Worm (Caenorhabditis elegans): ENCODE data around the gene fbxa-160.
"Not testable (repeated sequence)": the region's sequence is repeated elsewhere in the genome, so short reads cannot be mapped to it uniquely, and the experiment has no call there.

Gene fbxa-160

ce11 chrII:1648768-1649167 lies 24.3 kb upstream of the fbxa-160 start, which contains the start of gene fbxb-21:
Gene fbxb-21, minus strand, starts transcription at chrII:1648868.
- TF ChIP-seq W03F9.2 (tag; optimal IDR thresholded peaks at IDR 0.05) (no peak), dao-5 (tag; optimal IDR thresholded peaks at IDR 0.05) (no peak), him-1 (tag; optimal IDR thresholded peaks at IDR 0.05) (no peak)

ce11 chrII:1646199-1646598 lies 21.7 kb upstream of the fbxa-160 start, which contains the start of gene ZC204.17:
Gene ZC204.17, minus strand, starts transcription at chrII:1646299.
- no peak for TF ChIP-seq him-1 (tag; optimal IDR thresholded peaks at IDR 0.05)
- no peak for TF ChIP-seq W03F9.2 (tag; optimal IDR thresholded peaks at IDR 0.05)
- TF ChIP-seq dao-5 (tag; optimal IDR thresholded peaks at IDR 0.05): no peak

- no peak for TF ChIP-seq dao-5 (tag; optimal IDR thresholded peaks at IDR 0.05)
- no peak for TF ChIP-seq him-1 (tag; optimal IDR thresholded peaks at IDR 0.05)
- no peak for TF ChIP-seq W03F9.2 (tag; optimal IDR thresholded peaks at IDR 0.05)
Measured at ce11 chrII:1644777-1645348, 20.4 kb upstream of the fbxa-160 start, which contains the start of gene ZC204.6. Gene ZC204.6, minus strand, starts transcription at chrII:1644827.

ce11 chrII:1640496-1640895 lies 16.0 kb upstream of the fbxa-160 start, which contains the start of gene srh-72:
Gene srh-72, minus strand, starts transcription at chrII:1640596.
- TF ChIP-seq dao-5 (tag; optimal IDR thresholded peaks at IDR 0.05): no peak
- TF ChIP-seq W03F9.2 (tag; optimal IDR thresholded peaks at IDR 0.05): no peak
- TF ChIP-seq him-1 (tag; optimal IDR thresholded peaks at IDR 0.05): no peak

ce11 chrII:1636392-1636791 lies 11.9 kb upstream of the fbxa-160 start, which contains the start of gene srg-20:
Gene srg-20, plus strand, starts transcription at chrII:1636692.
- TF ChIP-seq W03F9.2, dao-5, him-1 (tag; optimal IDR thresholded peaks at IDR 0.05): not testable (repeated sequence)

ce11 chrII:1635969-1636368 lies 11.5 kb upstream of the fbxa-160 start:
- no peak for TF ChIP-seq him-1 (tag; optimal IDR thresholded peaks at IDR 0.05)
- TF ChIP-seq dao-5 (tag; optimal IDR thresholded peaks at IDR 0.05): no peak

- not testable (repeated sequence) for TF ChIP-seq dao-5, W03F9.2, him-1 (tag; optimal IDR thresholded peaks at IDR 0.05)
Measured at ce11 chrII:1633490-1633889, 9.0 kb upstream of the fbxa-160 start, which contains the start of gene C08E3.1. Gene C08E3.1, plus strand, starts transcription at chrII:1633790.

- not testable (repeated sequence) for TF ChIP-seq him-1, dao-5, W03F9.2 (tag; optimal IDR thresholded peaks at IDR 0.05)
Measured at ce11 chrII:1632216-1632615, 7.7 kb upstream of the fbxa-160 start, which contains the start of gene C08E3.13. Gene C08E3.13, minus strand, starts transcription at chrII:1632316.

- TF ChIP-seq dao-5, him-1, W03F9.2 (tag; optimal IDR thresholded peaks at IDR 0.05): not testable (repeated sequence)
Measured at ce11 chrII:1627783-1628182, 3.3 kb upstream of the fbxa-160 start, which contains the start of gene C08E3.15. Gene C08E3.15, minus strand, starts transcription at chrII:1627883.

- TF ChIP-seq dao-5 (tag; optimal IDR thresholded peaks at IDR 0.05) (no peak), him-1 (tag; optimal IDR thresholded peaks at IDR 0.05) (no peak)
Measured at ce11 chrII:1625666-1626065, 1.2 kb upstream of the fbxa-160 start, which contains the start of gene C08E3.14. Gene C08E3.14, plus strand, starts transcription at chrII:1625966.

- TF ChIP-seq dao-5 (tag; optimal IDR thresholded peaks at IDR 0.05): no peak
- TF ChIP-seq W03F9.2 (tag; optimal IDR thresholded peaks at IDR 0.05): no peak
- no peak for TF ChIP-seq him-1 (tag; optimal IDR thresholded peaks at IDR 0.05)
Measured at ce11 chrII:1621795-1622194, 2.7 kb downstream of the fbxa-160 start.

ce11 chrII:1621180-1621579 lies 3.3 kb downstream of the fbxa-160 start, which contains the start of gene fbxa-158:
Gene fbxa-158, minus strand, starts transcription at chrII:1621280.
- TF ChIP-seq W03F9.2 (tag; optimal IDR thresholded peaks at IDR 0.05): no peak
- no peak for TF ChIP-seq dao-5 (tag; optimal IDR thresholded peaks at IDR 0.05)
- no peak for TF ChIP-seq him-1 (tag; optimal IDR thresholded peaks at IDR 0.05)

- TF ChIP-seq dao-5 (tag; optimal IDR thresholded peaks at IDR 0.05) (no peak), him-1 (tag; optimal IDR thresholded peaks at IDR 0.05) (no peak), W03F9.2 (tag; optimal IDR thresholded peaks at IDR 0.05) (no peak)
Measured at ce11 chrII:1618948-1619347, 5.5 kb downstream of the fbxa-160 start, which contains the start of gene fbxa-166. Gene fbxa-166, minus strand, starts transcription at chrII:1619048.

- TF ChIP-seq him-1 (tag; optimal IDR thresholded peaks at IDR 0.05): no peak
- no peak for TF ChIP-seq dao-5 (tag; optimal IDR thresholded peaks at IDR 0.05)
- no peak for TF ChIP-seq W03F9.2 (tag; optimal IDR thresholded peaks at IDR 0.05)
Measured at ce11 chrII:1616382-1616781, 8.1 kb downstream of the fbxa-160 start, which contains the start of gene fbxa-165. Gene fbxa-165, minus strand, starts transcription at chrII:1616482.
